Worm (Caenorhabditis elegans): ENCODE results near the gene C56G2.9.

- TF ChIP-seq nhr-43 (tag; optimal IDR thresholded peaks at IDR 0.05; ENCODE audit: poor library complexity, severe bottlenecking) (no peak), skn-1 (tag; optimal IDR thresholded peaks at IDR 0.05) (no peak), lin-15B (tag; optimal IDR thresholded peaks at IDR 0.05) (no peak), nhr-25 (tag; optimal IDR thresholded peaks at IDR 0.05) (no peak), nhr-76 (tag; optimal IDR thresholded peaks at IDR 0.05) (no peak), nhr-23 (tag; optimal IDR thresholded peaks at IDR 0.05) (no peak), ZK546.5 (tag; optimal IDR thresholded peaks at IDR 0.05) (no peak)
These were observed 25.4 kb upstream of the C56G2.9 start for ce11 chrIII:6368524-6368923.
